Fruit fly (Drosophila melanogaster) whole organism, adult: ENCODE data around the gene slf.

Experiments
- CG11617 ChIP-seq: fragments of 200-800 bp; sonication (Bioruptor generic); optimal IDR thresholded peaks from 2 replicates; lab custom pipeline; 2017; ENCODE audit warnings: mild to moderate bottlenecking, missing biosample characterization, missing genetic modification reagents, missing genetic modification characterization
- CG12768 ChIP-seq: fragments of 200-800 bp; sonication (Bioruptor generic); optimal IDR thresholded peaks from 2 replicates; lab custom pipeline; 2017; ENCODE audit warnings: missing biosample characterization, missing genetic modification characterization, mild to moderate bottlenecking, moderate library complexity, missing genetic modification reagents
- CG14711 ChIP-seq: fragments of 200-800 bp; sonication (Bioruptor generic); optimal IDR thresholded peaks from 2 replicates; lab custom pipeline; 2018; ENCODE audit warnings: missing biosample characterization, mild to moderate bottlenecking, missing genetic modification characterization, moderate library complexity
- CG1620 ChIP-seq: fragments of 200-800 bp; sonication (Bioruptor generic); optimal IDR thresholded peaks from 2 replicates; lab custom pipeline; 2016; ENCODE audit warnings: missing biosample characterization, missing genetic modification characterization
- CG33017 ChIP-seq: fragments of 200-800 bp; sonication (Bioruptor generic); optimal IDR thresholded peaks from 2 replicates; lab custom pipeline; 2018; ENCODE audit warnings: missing biosample characterization, mild to moderate bottlenecking, missing genetic modification characterization, moderate library complexity
- CG5204 ChIP-seq: fragments of 200-800 bp; sonication (Bioruptor generic); optimal IDR thresholded peaks from 2 replicates; lab custom pipeline; 2016; ENCODE audit warnings: missing biosample characterization, missing genetic modification characterization
- CG7045 ChIP-seq: fragments of 200-800 bp; sonication (Bioruptor generic); optimal IDR thresholded peaks from 2 replicates; lab custom pipeline; 2017; ENCODE audit warnings: missing biosample characterization, mild to moderate bottlenecking, missing genetic modification characterization
- CG7101 ChIP-seq: fragments of 200-800 bp; sonication (Bioruptor generic); optimal IDR thresholded peaks from 2 replicates; lab custom pipeline; 2018; ENCODE audit warnings: missing biosample characterization, mild to moderate bottlenecking, missing genetic modification characterization, moderate library complexity
- Clk ChIP-seq: fragments of 200-800 bp; sonication (Bioruptor generic); optimal IDR thresholded peaks from 2 replicates; lab custom pipeline; 2017; ENCODE audit warnings: missing biosample characterization, missing genetic modification characterization
- Crg-1 ChIP-seq: fragments of 200-800 bp; sonication (Bioruptor generic); optimal IDR thresholded peaks from 2 replicates; lab custom pipeline; 2016; ENCODE audit warnings: missing biosample characterization, missing genetic modification characterization
- Hr96 ChIP-seq: fragments of 200-800 bp; sonication (Bioruptor generic); optimal IDR thresholded peaks from 2 replicates; lab custom pipeline; 2016; ENCODE audit warnings: missing biosample characterization, missing genetic modification characterization
- Mnt ChIP-seq: fragments of 200-800 bp; sonication (Bioruptor generic); optimal IDR thresholded peaks from 2 replicates; lab custom pipeline; 2016; ENCODE audit warnings: missing biosample characterization, mild to moderate bottlenecking, missing genetic modification characterization
- bab1 ChIP-seq: fragments of 200-800 bp; sonication (Bioruptor generic); optimal IDR thresholded peaks from 3 replicates; lab custom pipeline; 2019; ENCODE audit warnings: missing biosample characterization, mild to moderate bottlenecking, missing genetic modification characterization, moderate library complexity
- cic ChIP-seq: fragments of 200-800 bp; sonication (Bioruptor generic); optimal IDR thresholded peaks from 2 replicates; lab custom pipeline; 2017; ENCODE audit warnings: missing biosample characterization, mild to moderate bottlenecking, missing genetic modification characterization, moderate library complexity
- cnc ChIP-seq, 2 experiments: fragments of >200 bp; optimal IDR thresholded peaks; 2 replicates each; lab custom pipeline; 2017
- kay ChIP-seq: fragments of 200-800 bp; sonication (Bioruptor generic); peaks from one replicate; lab custom pipeline; 2016; ENCODE audit warnings: missing biosample characterization, missing genetic modification characterization, borderline replicate concordance
- ovo ChIP-seq: fragments of 200-800 bp; sonication (Bioruptor generic); optimal IDR thresholded peaks from 2 replicates; lab custom pipeline; 2016; ENCODE audit warnings: missing biosample characterization, missing genetic modification characterization
- pad ChIP-seq: fragments of 200-800 bp; sonication (Bioruptor generic); optimal IDR thresholded peaks from 3 replicates; lab custom pipeline; 2017; ENCODE audit warnings: missing biosample characterization, missing genetic modification characterization, mild to moderate bottlenecking, moderate library complexity, missing genetic modification reagents
- tj ChIP-seq: fragments of 200-800 bp; sonication (Bioruptor generic); optimal IDR thresholded peaks from 3 replicates; lab custom pipeline; 2017; ENCODE audit warnings: missing biosample characterization, mild to moderate bottlenecking, missing genetic modification characterization, moderate library complexity
- toe ChIP-seq: fragments of 200-800 bp; sonication (Bioruptor generic); optimal IDR thresholded peaks from 2 replicates; lab custom pipeline; 2016; ENCODE audit warnings: missing biosample characterization, missing genetic modification characterization

The slf gene

DNA sequence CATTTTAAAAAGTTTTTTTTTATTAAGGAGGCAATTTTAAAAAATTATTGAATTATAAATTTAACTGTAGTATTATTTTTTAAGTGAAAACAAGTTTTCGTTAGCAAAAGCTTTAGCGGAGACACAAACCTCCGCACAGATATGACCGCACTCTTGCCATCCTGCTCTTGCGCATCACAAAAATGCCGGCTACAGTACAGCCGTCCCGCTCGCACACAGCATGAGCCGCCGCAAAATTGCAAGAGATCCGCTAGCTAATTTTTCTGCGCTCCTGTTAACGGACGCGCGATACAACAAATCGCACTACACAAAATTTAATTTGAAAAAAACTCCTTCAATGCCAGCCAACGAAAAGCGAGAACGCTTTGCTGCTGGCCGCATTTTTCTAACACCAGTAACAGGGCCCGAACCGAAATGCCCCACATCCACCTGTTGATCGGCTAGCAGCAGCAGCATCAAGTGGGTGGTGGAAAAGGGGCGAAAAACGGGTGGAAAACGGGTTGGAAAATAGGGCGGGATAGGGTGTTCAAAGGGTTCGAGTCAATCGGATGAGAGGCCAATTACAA is 8.4 kb upstream of the slf start:
- TF ChIP-seq kay (GFP tag; lab: Kevin White, UChicago) = peak; percentile 76
- TF ChIP-seq tj (GFP tag; lab: Kevin White, UChicago) = no peak
- TF ChIP-seq Hr96 (GFP tag; lab: Kevin White, UChicago) = no peak
- no peak for TF ChIP-seq CG14711
- peak; percentile 94 for TF ChIP-seq Mnt (GFP tag; lab: Kevin White, UChicago)
- peak; percentile 42 for TF ChIP-seq Crg-1 (GFP tag; lab: Kevin White, UChicago)
- peak; percentile 26 for TF ChIP-seq ovo (GFP tag; lab: Kevin White, UChicago)
- TF ChIP-seq bab1 (GFP tag; lab: Kevin White, UChicago) = peak; percentile 81
- peak; percentile 45 for TF ChIP-seq CG33017 (tag; lab: Kevin White, UChicago)
- peak; percentile 33 for TF ChIP-seq pad (GFP tag; lab: Kevin White, UChicago)
- no peak for TF ChIP-seq cnc (optimal IDR thresholded peaks at IDR 0.05; lab: Kevin White, UChicago)
- no peak for TF ChIP-seq CG7045
- TF ChIP-seq CG1620 (GFP tag; lab: Kevin White, UChicago) = peak; percentile 1
- TF ChIP-seq CG12768 = peak; percentile 47
- no peak for TF ChIP-seq Clk (GFP tag; lab: Kevin White, UChicago)
- TF ChIP-seq CG7101 (tag; lab: Kevin White, UChicago) = peak; percentile 54
- TF ChIP-seq CG5204 (GFP tag; lab: Kevin White, UChicago) = peak; percentile 11
- no peak for TF ChIP-seq CG11617 (GFP tag; lab: Kevin White, UChicago)
- no peak for TF ChIP-seq toe
- peak; percentile 80 for TF ChIP-seq cic (GFP tag; lab: Kevin White, UChicago)

DNA sequence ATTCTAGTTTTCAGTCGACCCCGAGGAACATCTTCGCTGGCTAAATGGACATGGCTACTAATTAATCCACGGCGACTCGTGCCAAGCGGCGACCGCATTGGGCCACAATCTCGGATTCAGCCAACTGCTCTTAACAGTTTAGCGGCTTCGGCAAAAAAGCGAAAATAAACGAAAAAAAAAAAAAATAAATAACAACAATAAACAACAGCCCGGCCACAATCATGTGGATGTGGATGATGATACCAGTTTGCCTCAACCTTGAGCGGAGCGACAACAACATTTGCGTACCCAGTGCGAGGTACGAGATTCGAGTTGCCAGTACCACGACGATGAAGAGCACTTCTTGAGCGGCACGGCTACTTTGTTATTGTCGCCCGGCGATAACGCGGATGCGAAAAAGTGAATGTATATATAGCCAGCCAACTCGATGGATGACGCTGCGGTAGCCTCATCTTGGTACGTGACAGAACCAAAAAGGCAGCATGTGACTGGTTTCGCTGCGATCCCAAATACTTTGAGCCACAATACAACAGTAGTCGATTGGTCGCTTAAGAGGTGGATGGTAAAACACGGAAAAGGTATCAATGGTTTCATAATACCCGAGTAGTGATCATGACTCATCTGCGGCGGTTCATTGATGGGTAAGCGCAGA is 6.4 kb upstream of the slf start:
- TF ChIP-seq cnc (optimal IDR thresholded peaks at IDR 0.05; lab: Kevin White, UChicago) (no peak), toe (no peak), pad (GFP tag; lab: Kevin White, UChicago) (no peak), kay (GFP tag; lab: Kevin White, UChicago) (peak; percentile 58), Crg-1 (GFP tag; lab: Kevin White, UChicago) (no peak), CG7101 (tag; lab: Kevin White, UChicago) (no peak), ovo (GFP tag; lab: Kevin White, UChicago) (no peak)

DNA sequence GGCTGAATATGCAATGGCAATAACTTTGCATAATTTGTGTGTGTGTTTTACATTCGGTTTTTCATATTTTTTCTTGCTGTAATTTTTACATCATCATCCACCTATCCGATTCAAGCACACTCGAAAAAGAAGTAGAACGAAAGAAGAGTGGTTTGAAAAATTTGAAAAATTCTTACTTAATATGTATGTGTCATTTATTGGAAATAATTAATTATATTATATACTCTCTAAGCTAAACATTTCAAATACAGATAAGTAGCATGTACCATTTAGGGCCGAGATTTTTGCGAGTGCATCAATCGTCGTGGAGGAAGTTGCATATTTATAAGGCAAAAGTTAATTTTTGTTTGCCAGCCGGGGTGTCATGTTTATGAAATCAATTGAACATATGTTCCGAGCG is 4.4 kb upstream of the slf start:
- TF ChIP-seq Hr96 (GFP tag; lab: Kevin White, UChicago) (no peak), Mnt (GFP tag; lab: Kevin White, UChicago) (no peak), ovo (GFP tag; lab: Kevin White, UChicago) (no peak), pad (GFP tag; lab: Kevin White, UChicago) (no peak), Clk (GFP tag; lab: Kevin White, UChicago) (no peak), cnc (optimal IDR thresholded peaks at IDR 0.05; lab: Kevin White, UChicago) (no peak), CG11617 (GFP tag; lab: Kevin White, UChicago) (no peak), bab1 (GFP tag; lab: Kevin White, UChicago) (no peak), CG33017 (tag; lab: Kevin White, UChicago) (no peak), toe (no peak), Crg-1 (GFP tag; lab: Kevin White, UChicago) (no peak), CG12768 (no peak), CG5204 (GFP tag; lab: Kevin White, UChicago) (no peak), kay (GFP tag; lab: Kevin White, UChicago) (no peak), cic (GFP tag; lab: Kevin White, UChicago) (no peak), CG1620 (GFP tag; lab: Kevin White, UChicago) (no peak), CG14711 (no peak), CG7045 (no peak), tj (GFP tag; lab: Kevin White, UChicago) (no peak)

DNA sequence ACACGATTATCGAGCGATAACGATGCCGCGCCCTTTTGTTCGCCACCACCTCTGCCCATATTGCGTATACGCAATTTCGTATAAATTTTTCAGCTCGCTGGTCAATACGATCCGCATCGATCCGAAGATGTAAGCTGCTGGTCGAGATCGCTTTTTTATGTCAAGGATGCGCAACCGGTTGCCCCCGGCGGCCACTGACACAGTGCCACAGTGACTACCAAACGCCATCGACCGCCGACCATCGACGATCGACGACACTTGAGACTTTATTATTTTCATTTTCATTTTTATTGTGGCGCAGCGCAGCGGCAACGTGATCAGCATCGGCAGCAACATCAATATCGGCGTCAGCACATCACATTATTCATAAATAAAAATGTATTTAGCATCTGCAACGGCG is 1.7 kb downstream of the slf start:
- TF ChIP-seq CG7045 (no peak), CG12768 (no peak), CG33017 (tag; lab: Kevin White, UChicago) (no peak), ovo (GFP tag; lab: Kevin White, UChicago) (no peak), kay (GFP tag; lab: Kevin White, UChicago) (no peak), CG1620 (GFP tag; lab: Kevin White, UChicago) (no peak), bab1 (GFP tag; lab: Kevin White, UChicago) (no peak)

DNA sequence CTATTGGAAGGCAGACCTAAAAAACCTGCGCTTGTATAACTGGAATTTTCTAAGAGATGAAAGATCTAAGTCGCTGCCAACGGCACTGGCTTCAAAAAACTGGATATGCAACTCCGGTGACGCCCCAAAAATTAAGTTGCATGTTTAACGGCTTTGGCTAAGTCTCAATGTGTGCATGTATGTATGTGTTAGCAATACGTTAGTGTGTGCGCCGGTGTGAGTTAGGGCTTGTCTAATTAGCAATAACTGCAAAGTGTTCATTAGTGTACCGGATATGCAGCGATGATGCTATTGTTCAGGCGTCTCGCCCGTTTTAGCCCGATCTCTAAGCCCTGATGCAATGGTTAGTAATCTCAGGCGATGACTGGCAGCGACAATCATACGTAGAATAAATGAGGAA is 2.8 kb downstream of the slf start:
- TF ChIP-seq CG11617 (GFP tag; lab: Kevin White, UChicago) (no peak), ovo (GFP tag; lab: Kevin White, UChicago) (no peak), cic (GFP tag; lab: Kevin White, UChicago) (no peak), bab1 (GFP tag; lab: Kevin White, UChicago) (no peak), CG33017 (tag; lab: Kevin White, UChicago) (no peak), CG12768 (no peak), CG1620 (GFP tag; lab: Kevin White, UChicago) (no peak), kay (GFP tag; lab: Kevin White, UChicago) (no peak)

DNA sequence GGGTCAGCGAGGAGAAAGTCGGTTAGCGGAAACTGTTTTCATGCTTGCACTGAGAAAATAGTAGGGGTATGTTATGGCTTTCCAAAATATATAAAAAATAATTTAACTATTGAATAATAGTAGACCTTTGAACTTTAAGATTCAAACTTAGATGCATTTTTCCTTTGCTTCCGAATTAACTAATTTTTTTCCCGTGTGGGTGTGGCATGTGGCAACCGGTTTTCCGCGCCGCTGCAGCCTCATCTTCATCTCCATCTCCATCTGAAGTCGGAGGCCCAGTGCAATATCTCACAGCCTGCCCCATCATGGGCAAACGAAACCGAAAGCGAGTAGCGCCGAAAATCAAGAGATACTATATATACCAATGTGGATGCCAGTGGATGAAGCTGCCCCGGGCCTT is 4.1 kb downstream of the slf start:
- no peak for TF ChIP-seq bab1 (GFP tag; lab: Kevin White, UChicago)
- no peak for TF ChIP-seq CG11617 (GFP tag; lab: Kevin White, UChicago)
- TF ChIP-seq pad (GFP tag; lab: Kevin White, UChicago) = no peak
- TF ChIP-seq cnc (optimal IDR thresholded peaks at IDR 0.05; lab: Kevin White, UChicago) = no peak
- TF ChIP-seq CG33017 (tag; lab: Kevin White, UChicago) = no peak
- TF ChIP-seq Crg-1 (GFP tag; lab: Kevin White, UChicago) = no peak
- no peak for TF ChIP-seq CG5204 (GFP tag; lab: Kevin White, UChicago)
- TF ChIP-seq Mnt (GFP tag; lab: Kevin White, UChicago) = no peak
- no peak for TF ChIP-seq cic (GFP tag; lab: Kevin White, UChicago)
- no peak for TF ChIP-seq CG1620 (GFP tag; lab: Kevin White, UChicago)
- no peak for TF ChIP-seq ovo (GFP tag; lab: Kevin White, UChicago)
- no peak for TF ChIP-seq CG7101 (tag; lab: Kevin White, UChicago)
- TF ChIP-seq CG12768 = no peak
- no peak for TF ChIP-seq tj (GFP tag; lab: Kevin White, UChicago)
- no peak for TF ChIP-seq Hr96 (GFP tag; lab: Kevin White, UChicago)
- no peak for TF ChIP-seq CG14711
- TF ChIP-seq toe = no peak
- no peak for TF ChIP-seq CG7045
- TF ChIP-seq kay (GFP tag; lab: Kevin White, UChicago) = no peak
- TF ChIP-seq Clk (GFP tag; lab: Kevin White, UChicago) = no peak
